Worm (Caenorhabditis elegans): ENCODE data around the gene K03B8.8.

K03B8.8 gene

DNA sequence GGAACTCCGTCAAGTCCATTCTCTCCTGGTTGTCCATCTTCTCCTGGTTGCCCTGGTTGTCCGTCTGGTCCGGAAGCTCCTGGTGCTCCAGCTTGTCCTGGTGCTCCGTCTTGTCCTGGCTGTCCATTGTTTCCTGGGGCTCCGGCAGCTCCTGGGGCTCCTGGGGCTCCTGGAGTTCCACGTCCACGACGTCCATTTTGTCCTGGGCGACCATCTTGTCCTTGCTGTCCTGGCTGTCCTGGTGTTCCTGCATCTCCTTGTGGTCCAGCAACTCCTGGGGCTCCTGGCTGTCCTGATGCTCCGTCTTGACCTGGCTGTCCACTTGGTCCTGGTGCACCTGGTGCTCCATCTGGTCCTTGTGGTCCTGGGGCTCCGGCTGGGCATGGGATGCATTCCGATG lies 38.6 kb upstream of the K03B8.8 start:
- TF ChIP-seq nhr-21 (tag; optimal IDR thresholded peaks at IDR 0.05) (no peak), nhr-23 (tag; optimal IDR thresholded peaks at IDR 0.05) (no peak), sma-9 (GFP tag; optimal IDR thresholded peaks at IDR 0.05) (no peak), sma-9 (tag; optimal IDR thresholded peaks at IDR 0.05) (no peak), ztf-11 (tag; optimal IDR thresholded peaks at IDR 0.05) (no peak), nhr-12 (tag; optimal IDR thresholded peaks at IDR 0.05) (no peak), elt-3 (tag; optimal IDR thresholded peaks at IDR 0.05) (no peak), ceh-16 (tag; optimal IDR thresholded peaks at IDR 0.05) (no peak), blmp-1 (tag; optimal IDR thresholded peaks at IDR 0.05; ENCODE audit: insufficient read depth) (no peak), snpc-4 (tag; optimal IDR thresholded peaks at IDR 0.05) (no peak)

DNA sequence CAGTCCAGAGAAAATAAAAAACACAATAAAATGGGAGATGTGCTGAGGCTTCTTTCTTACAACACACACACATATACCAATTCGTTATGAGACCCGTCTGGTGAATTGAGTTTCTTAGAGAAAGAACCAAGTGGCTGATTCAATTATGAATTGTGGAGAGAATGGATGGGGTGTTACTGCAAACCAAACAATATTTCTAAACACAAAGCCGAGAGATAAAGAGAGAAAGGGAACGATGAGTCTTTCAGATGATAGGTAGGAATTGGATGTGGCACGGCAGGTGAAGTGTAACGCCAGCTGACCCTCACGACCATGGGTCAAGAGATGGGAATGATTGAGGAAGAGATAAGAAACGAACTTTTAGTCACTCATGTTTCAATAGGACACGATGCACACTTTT lies 35.5 kb upstream of the K03B8.8 start, which contains the start of gene mig-17:
TSS of gene mig-17 (plus strand) at position 389 of the 400 bp plus-strand sequence.
- peak; percentile 56 for TF ChIP-seq F13H6.1 (tag; optimal IDR thresholded peaks at IDR 0.05)
- TF ChIP-seq nhr-23 (tag; optimal IDR thresholded peaks at IDR 0.05): no peak
- TF ChIP-seq lin-11 (tag; optimal IDR thresholded peaks at IDR 0.05): no peak
- peak; percentile 7 for TF ChIP-seq sma-9 (GFP tag; optimal IDR thresholded peaks at IDR 0.05)
- TF ChIP-seq sma-9 (tag; optimal IDR thresholded peaks at IDR 0.05): no peak
- TF ChIP-seq nhr-129 (tag; optimal IDR thresholded peaks at IDR 0.05): peak; percentile 31
- no peak for TF ChIP-seq blmp-1 (tag; optimal IDR thresholded peaks at IDR 0.05; ENCODE audit: insufficient read depth)
- TF ChIP-seq ZK546.5 (tag; optimal IDR thresholded peaks at IDR 0.05): no peak
- TF ChIP-seq fos-1 (tag; optimal IDR thresholded peaks at IDR 0.05): no peak
- TF ChIP-seq nhr-10 (tag; optimal IDR thresholded peaks at IDR 0.05): no peak

DNA sequence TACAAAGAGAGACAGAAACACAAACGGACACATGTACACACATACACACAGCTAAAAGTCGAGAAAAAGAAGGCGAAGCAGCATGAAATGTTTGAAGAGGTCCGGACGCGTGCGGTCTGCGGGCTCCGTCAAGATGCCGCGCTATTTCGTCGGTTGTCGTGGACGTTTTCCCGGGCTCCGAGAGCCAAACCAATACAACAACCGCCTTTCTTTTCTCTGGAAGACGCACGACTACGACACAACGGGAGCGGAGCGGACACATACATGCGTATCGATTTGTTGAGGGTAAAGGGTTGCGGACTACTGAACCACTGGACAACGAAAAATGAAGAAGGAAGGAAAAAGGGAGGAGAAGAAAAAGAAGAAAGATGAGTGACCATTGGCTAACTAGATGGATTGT lies 34.6 kb upstream of the K03B8.8 start:
- TF ChIP-seq snpc-4 (tag; optimal IDR thresholded peaks at IDR 0.05) (no peak), C34F6.9 (tag; optimal IDR thresholded peaks at IDR 0.05) (peak; percentile 43), mdl-1 (tag; optimal IDR thresholded peaks at IDR 0.05) (peak in 1 of 2 experiments; percentile 29), zag-1 (tag; optimal IDR thresholded peaks at IDR 0.05) (peak; percentile 58), sma-3 (GFP tag; optimal IDR thresholded peaks at IDR 0.05) (no peak), dmd-4 (tag; optimal IDR thresholded peaks at IDR 0.05) (no peak), elt-3 (tag; optimal IDR thresholded peaks at IDR 0.05) (no peak), aly-2 (tag; optimal IDR thresholded peaks at IDR 0.05) (no peak), mbf-1 (tag; optimal IDR thresholded peaks at IDR 0.05) (no peak), skn-1 (tag; optimal IDR thresholded peaks at IDR 0.05) (no peak), blmp-1 (tag; optimal IDR thresholded peaks at IDR 0.05; ENCODE audit: insufficient read depth) (no peak), nhr-12 (tag; optimal IDR thresholded peaks at IDR 0.05) (no peak), lin-13 (GFP tag; optimal IDR thresholded peaks at IDR 0.05) (peak; percentile 22), mab-5 (tag; optimal IDR thresholded peaks at IDR 0.05) (peak; percentile 14), fos-1 (tag; optimal IDR thresholded peaks at IDR 0.05) (no peak), ceh-16 (tag; optimal IDR thresholded peaks at IDR 0.05) (no peak), unc-55 (GFP tag; optimal IDR thresholded peaks at IDR 0.05) (peak; percentile 61), sma-9 (GFP tag; optimal IDR thresholded peaks at IDR 0.05) (peak; percentile 14), sma-9 (tag; optimal IDR thresholded peaks at IDR 0.05) (no peak), alr-1 (tag; optimal IDR thresholded peaks at IDR 0.05) (no peak), sem-4 (tag; optimal IDR thresholded peaks at IDR 0.05) (peak; percentile 23), R02D3.7 (tag; optimal IDR thresholded peaks at IDR 0.05) (no peak), F13H6.1 (tag; optimal IDR thresholded peaks at IDR 0.05) (peak; percentile 75), lsy-2 (tag; optimal IDR thresholded peaks at IDR 0.05) (peak in 1 of 2 experiments; percentile 5)

DNA sequence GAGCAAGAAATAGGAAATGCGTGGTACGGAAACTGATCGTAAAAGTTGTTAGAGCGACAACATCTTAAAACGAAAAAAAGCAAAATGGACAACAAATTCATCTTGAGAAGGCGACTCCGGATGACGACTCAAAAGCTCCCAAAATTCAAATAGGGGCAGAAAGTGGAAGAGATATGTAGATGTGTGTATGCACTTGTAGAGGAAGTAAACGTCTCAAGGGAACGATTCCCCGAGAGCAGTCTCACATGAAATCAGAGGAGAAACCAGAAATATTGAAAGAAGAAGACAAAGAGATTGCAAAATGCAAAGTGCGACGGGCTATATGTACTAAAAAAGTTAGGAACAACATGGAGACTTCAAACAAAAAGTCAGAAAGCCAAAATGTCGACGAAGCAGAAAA lies 32.7 kb upstream of the K03B8.8 start, which contains the start of gene F57B7.2:
TSS of gene F57B7.2 (minus strand) at position 101 of the 400 bp plus-strand sequence.
- TF ChIP-seq mab-5 (tag; optimal IDR thresholded peaks at IDR 0.05) (peak; percentile 2), sma-9 (GFP tag; optimal IDR thresholded peaks at IDR 0.05) (peak; percentile 7), sma-9 (tag; optimal IDR thresholded peaks at IDR 0.05) (no peak), nhr-77 (tag; optimal IDR thresholded peaks at IDR 0.05) (no peak), lsy-2 (tag; optimal IDR thresholded peaks at IDR 0.05) (no peak)

DNA sequence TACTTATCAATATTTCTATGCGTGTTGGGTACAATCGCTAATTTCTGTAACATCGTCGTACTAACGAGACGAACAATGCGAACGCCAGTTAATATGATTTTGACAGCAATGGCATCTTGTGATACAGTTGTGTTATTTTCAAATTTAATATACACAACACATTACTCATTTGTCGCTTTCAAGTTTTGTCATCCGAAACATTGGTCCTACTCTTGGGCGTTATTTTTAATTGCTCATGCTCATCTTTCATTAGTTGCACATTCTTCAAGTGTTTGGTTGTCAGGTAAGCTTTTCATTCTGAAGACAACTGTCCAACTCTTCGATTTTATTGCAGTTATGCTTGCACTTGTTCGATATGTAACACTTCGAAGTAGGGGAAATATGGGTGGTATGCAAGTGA lies 28.4 kb upstream of the K03B8.8 start:
- no peak for TF ChIP-seq unc-55 (GFP tag; optimal IDR thresholded peaks at IDR 0.05)
- no peak for TF ChIP-seq sem-4 (tag; optimal IDR thresholded peaks at IDR 0.05)
- TF ChIP-seq sma-9 (GFP tag; optimal IDR thresholded peaks at IDR 0.05): no peak
- TF ChIP-seq sma-9 (tag; optimal IDR thresholded peaks at IDR 0.05): no peak
- TF ChIP-seq lin-11 (tag; optimal IDR thresholded peaks at IDR 0.05): no peak
- no peak for TF ChIP-seq ceh-16 (tag; optimal IDR thresholded peaks at IDR 0.05)
